Worm (Caenorhabditis elegans): Measurements from ENCODE around the gene F56D6.6.

- TF ChIP-seq rec-8 (tag; optimal IDR thresholded peaks at IDR 0.05) (no peak), rpc-1 (optimal IDR thresholded peaks at IDR 0.05) (no peak), rpc-1 (tag; optimal IDR thresholded peaks at IDR 0.05) (no peak), bed-2 (GFP tag; IDR thresholded peaks at IDR 0.05) (no peak), nhr-90 (tag; optimal IDR thresholded peaks at IDR 0.05) (no peak)
These were observed 3.3 kb downstream of the F56D6.6 start, which contains the start of gene F56D6.11 for ce11 chrIV:3906393-3906792.

Measured in whole organism, young adult.